Worm (Caenorhabditis elegans): Measurements from ENCODE around the gene pqn-71.

DNA sequence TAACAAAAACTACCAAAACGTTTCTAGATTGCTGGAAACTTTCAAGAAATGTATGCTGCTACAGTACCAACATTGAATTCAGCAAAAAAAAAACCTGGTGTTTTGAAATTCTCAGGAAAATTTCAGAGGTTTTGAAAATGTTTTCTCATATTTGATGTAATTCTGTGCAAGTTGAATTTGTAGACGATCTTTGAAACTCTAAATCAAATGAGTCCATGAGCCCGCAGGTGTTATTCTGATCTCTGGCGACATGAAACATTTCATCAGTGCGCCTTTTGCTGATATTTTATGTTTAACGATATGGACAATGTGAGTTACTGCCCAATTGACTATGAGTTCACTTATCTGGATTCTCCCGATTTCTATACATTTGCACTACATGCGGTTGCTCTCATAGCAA is 28.2 kb downstream of the pqn-71 start, which contains the start of gene srh-218:
- TF ChIP-seq ceh-27 (GFP tag; optimal IDR thresholded peaks at IDR 0.05) (no peak), aptf-2 (GFP tag; conservative IDR thresholded peaks at IDR 0.05) (no peak), nfya-2 (GFP tag; IDR thresholded peaks at IDR 0.05) (no peak), rpc-1 (optimal IDR thresholded peaks at IDR 0.05) (no peak), rpc-1 (tag; optimal IDR thresholded peaks at IDR 0.05) (no peak), hrde-1 (tag; optimal IDR thresholded peaks at IDR 0.05; ENCODE audit: borderline replicate concordance) (no peak), somi-1 (GFP tag; optimal IDR thresholded peaks at IDR 0.05) (no peak), attf-6 (GFP tag; IDR thresholded peaks at IDR 0.05) (no peak), ama-1 (optimal IDR thresholded peaks at IDR 0.05) (no peak), ama-1 (GFP tag; optimal IDR thresholded peaks at IDR 0.05) (no peak), egl-44 (GFP tag; IDR thresholded peaks at IDR 0.05) (no peak)

All from whole organism, young adult.